Fruit fly (Drosophila melanogaster) whole organism, embryonic: Measurements from ENCODE around the gene CG11771.

Experiments
- Adf1 ChIP-seq: fragments of 200-800 bp; sonication (Bioruptor generic); IDR thresholded peaks from 2 replicates; pipeline ENCODE4 v1.3.6; 2022; ENCODE audit warnings: missing biosample characterization, missing genetic modification characterization
- Asciz ChIP-seq: fragments of 200-800 bp; sonication (Bioruptor generic); optimal IDR thresholded peaks from 2 replicates; lab custom pipeline; 2017; ENCODE audit warnings: missing biosample characterization, mild to moderate bottlenecking, missing genetic modification characterization, missing genetic modification reagents
- Atf-2 ChIP-seq: fragments of 200-800 bp; sonication (Bioruptor generic); optimal IDR thresholded peaks from 2 replicates; lab custom pipeline; 2016; ENCODE audit warnings: missing biosample characterization, missing genetic modification characterization
- Atf6 ChIP-seq: fragments of 200-800 bp; sonication (Bioruptor generic); IDR thresholded peaks from 2 replicates; pipeline ENCODE4 v1.3.6; 2022; ENCODE audit warnings: missing biosample characterization, missing genetic modification characterization
- CG10209 ChIP-seq: fragments of 200-800 bp; sonication (Bioruptor generic); optimal IDR thresholded peaks from 3 replicates; lab custom pipeline; 2017; ENCODE audit warnings: missing biosample characterization, mild to moderate bottlenecking, missing genetic modification characterization, missing genetic modification reagents
- CG10979 ChIP-seq: fragments of 200-800 bp; sonication (Bioruptor generic); optimal IDR thresholded peaks from 2 replicates; lab custom pipeline; 2018; ENCODE audit warnings: missing biosample characterization, mild to moderate bottlenecking, missing genetic modification characterization, moderate library complexity
- CG11093 ChIP-seq: fragments of 200-800 bp; sonication (Bioruptor generic); IDR thresholded peaks from 3 replicates; pipeline ENCODE4 v1.3.6; 2022; ENCODE audit warnings: missing biosample characterization, missing genetic modification characterization
- CG11456 ChIP-seq: fragments of 200-800 bp; sonication (Bioruptor generic); IDR thresholded peaks from 3 replicates; pipeline ENCODE4 v1.3.6; 2022; ENCODE audit warnings: missing biosample characterization, missing genetic modification characterization
- CG11695 ChIP-seq: fragments of 200-800 bp; sonication (Bioruptor generic); IDR thresholded peaks from 3 replicates; pipeline ENCODE4 v1.3.6; 2022; ENCODE audit warnings: missing biosample characterization, missing genetic modification characterization
- CG12391 ChIP-seq: fragments of 200-800 bp; sonication (Bioruptor generic); optimal IDR thresholded peaks from 3 replicates; lab custom pipeline; 2018; ENCODE audit warnings: missing biosample characterization, mild to moderate bottlenecking, missing genetic modification characterization, moderate library complexity
- CG12659 ChIP-seq: fragments of 200-800 bp; sonication (Bioruptor generic); optimal IDR thresholded peaks from 3 replicates; lab custom pipeline; 2017; ENCODE audit warnings: mild to moderate bottlenecking, missing biosample characterization, missing genetic modification reagents, missing genetic modification characterization
- CG13424 ChIP-seq: fragments of 200-800 bp; sonication (Bioruptor generic); optimal IDR thresholded peaks from 2 replicates; lab custom pipeline; 2019; ENCODE audit warnings: missing biosample characterization, mild to moderate bottlenecking, missing genetic modification characterization, moderate library complexity
- CG14050 ChIP-seq: fragments of 200-800 bp; sonication (Bioruptor generic); IDR thresholded peaks from 3 replicates; pipeline ENCODE4 v1.3.6; 2022; ENCODE audit warnings: missing biosample characterization, missing genetic modification characterization
- CG14860 ChIP-seq: fragments of 200-800 bp; sonication (Bioruptor generic); IDR thresholded peaks from 3 replicates; pipeline ENCODE4 v1.3.6; 2022; ENCODE audit warnings: missing biosample characterization, missing genetic modification characterization; ENCODE audit not compliant: partially characterized antibody
- CG18764 ChIP-seq: fragments of 200-800 bp; sonication (Bioruptor generic); optimal IDR thresholded peaks from 3 replicates; lab custom pipeline; 2016; ENCODE audit warnings: missing biosample characterization, missing genetic modification characterization
- CG4854 ChIP-seq: fragments of 200-800 bp; sonication (Bioruptor generic); optimal IDR thresholded peaks from 2 replicates; lab custom pipeline; 2016; ENCODE audit warnings: missing biosample characterization, missing genetic modification characterization, inconsistent platforms
- CG5180 ChIP-seq: fragments of 200-800 bp; sonication (Bioruptor generic); optimal IDR thresholded peaks from 3 replicates; lab custom pipeline; 2017; ENCODE audit warnings: missing biosample characterization, missing genetic modification characterization, mild to moderate bottlenecking, moderate library complexity, missing genetic modification reagents
- CG6683 ChIP-seq: fragments of 200-800 bp; sonication (Bioruptor generic); optimal IDR thresholded peaks from 2 replicates; lab custom pipeline; 2017; ENCODE audit warnings: missing biosample characterization, mild to moderate bottlenecking, missing genetic modification characterization, missing genetic modification reagents
- CG6689 ChIP-seq: fragments of 200-800 bp; sonication (Bioruptor generic); IDR thresholded peaks from 2 replicates; pipeline ENCODE4 v1.3.6; 2022; ENCODE audit warnings: missing biosample characterization, missing genetic modification characterization
- CG7372 ChIP-seq: fragments of 200-800 bp; sonication (Bioruptor generic); IDR thresholded peaks from 2 replicates; pipeline ENCODE4 v1.3.6; 2022; ENCODE audit warnings: missing biosample characterization, missing genetic modification characterization
- CG7556 ChIP-seq: fragments of 200-800 bp; sonication (Bioruptor generic); optimal IDR thresholded peaks from 2 replicates; lab custom pipeline; 2017; ENCODE audit warnings: missing biosample characterization, mild to moderate bottlenecking, missing genetic modification characterization
- CG8359 ChIP-seq: fragments of 200-800 bp; sonication (Bioruptor generic); optimal IDR thresholded peaks from 2 replicates; lab custom pipeline; 2017; ENCODE audit warnings: missing biosample characterization, mild to moderate bottlenecking, missing genetic modification characterization, borderline replicate concordance
- CG8924 ChIP-seq: fragments of 200-800 bp; optimal IDR thresholded peaks from 3 replicates; lab custom pipeline; 2019; ENCODE audit warnings: missing biosample characterization, mild to moderate bottlenecking, missing genetic modification characterization, moderate library complexity
- CG9727 ChIP-seq: fragments of 200-800 bp; sonication (Bioruptor generic); optimal IDR thresholded peaks from 3 replicates; lab custom pipeline; 2017; ENCODE audit warnings: missing biosample characterization, mild to moderate bottlenecking, missing genetic modification characterization
- D19B ChIP-seq: fragments of 200-800 bp; sonication (Bioruptor generic); optimal IDR thresholded peaks from 2 replicates; lab custom pipeline; 2017; ENCODE audit warnings: missing biosample characterization, mild to moderate bottlenecking, missing genetic modification characterization
- Dad ChIP-seq: fragments of 200-800 bp; sonication (Bioruptor generic); optimal IDR thresholded peaks from 3 replicates; lab custom pipeline; 2016; ENCODE audit warnings: missing biosample characterization, missing genetic modification characterization
- Deaf1 ChIP-seq: fragments of 200-800 bp; optimal IDR thresholded peaks from 3 replicates; lab custom pipeline; 2019; ENCODE audit warnings: missing biosample characterization, mild to moderate bottlenecking, missing genetic modification characterization, moderate library complexity
- E2f1 ChIP-seq: fragments of 200-800 bp; sonication (Bioruptor generic); IDR thresholded peaks from 2 replicates; pipeline ENCODE4 v1.3.6; 2022; ENCODE audit warnings: missing biosample characterization, missing genetic modification characterization
- HHEX ChIP-seq: fragments of 200-800 bp; sonication (Bioruptor generic); optimal IDR thresholded peaks from 3 replicates; lab custom pipeline; 2017; ENCODE audit warnings: missing biosample characterization, mild to moderate bottlenecking, missing genetic modification characterization, missing genetic modification reagents
- HLH54F ChIP-seq: fragments of 200-800 bp; sonication (Bioruptor generic); optimal IDR thresholded peaks from 3 replicates; lab custom pipeline; 2016; ENCODE audit warnings: missing biosample characterization, missing genetic modification characterization
- MESR4 ChIP-seq: fragments of 200-800 bp; sonication (Bioruptor generic); optimal IDR thresholded peaks from 2 replicates; lab custom pipeline; 2018; ENCODE audit warnings: missing biosample characterization, mild to moderate bottlenecking, missing genetic modification characterization, moderate library complexity
- NfI ChIP-seq: fragments of 200-800 bp; sonication (Bioruptor generic); optimal IDR thresholded peaks from 3 replicates; lab custom pipeline; 2018; ENCODE audit warnings: missing biosample characterization, mild to moderate bottlenecking, missing genetic modification characterization, moderate library complexity
- Oli ChIP-seq: fragments of 200-800 bp; sonication (Bioruptor generic); optimal IDR thresholded peaks from 2 replicates; lab custom pipeline; 2018; ENCODE audit warnings: missing biosample characterization, mild to moderate bottlenecking, missing genetic modification characterization, moderate library complexity
- Sox100B ChIP-seq: fragments of 200-800 bp; sonication (Bioruptor generic); optimal IDR thresholded peaks from 3 replicates; lab custom pipeline; 2018; ENCODE audit warnings: missing biosample characterization, mild to moderate bottlenecking, missing genetic modification characterization
- Sry-δ ChIP-seq: fragments of 200-800 bp; sonication (Bioruptor generic); optimal IDR thresholded peaks from 2 replicates; lab custom pipeline; 2016; ENCODE audit warnings: missing biosample characterization, missing genetic modification characterization
- abd-A ChIP-seq: fragments of 200-800 bp; sonication (Bioruptor generic); optimal IDR thresholded peaks from 3 replicates; lab custom pipeline; 2019; ENCODE audit warnings: missing biosample characterization, mild to moderate bottlenecking, missing genetic modification characterization, moderate library complexity
- ac ChIP-seq: fragments of 200-800 bp; sonication (Bioruptor generic); optimal IDR thresholded peaks from 3 replicates; lab custom pipeline; 2017; ENCODE audit warnings: missing biosample characterization, mild to moderate bottlenecking, missing genetic modification characterization
- ash1 ChIP-seq: fragments of 200-800 bp; sonication (Bioruptor generic); optimal IDR thresholded peaks from 2 replicates; lab custom pipeline; 2018; ENCODE audit warnings: missing biosample characterization, mild to moderate bottlenecking, missing genetic modification characterization
- cas ChIP-seq: fragments of 200-800 bp; sonication (Bioruptor generic); IDR thresholded peaks from 2 replicates; pipeline ENCODE4 v1.3.6; 2022; ENCODE audit warnings: missing biosample characterization, missing genetic modification characterization
- crol ChIP-seq: fragments of 200-800 bp; sonication (Bioruptor generic); IDR thresholded peaks from 2 replicates; pipeline ENCODE4 v1.3.6; 2022; ENCODE audit warnings: missing biosample characterization, missing genetic modification characterization
- dysf ChIP-seq: fragments of 200-800 bp; sonication (Bioruptor generic); IDR thresholded peaks from 3 replicates; pipeline ENCODE4 v1.3.6; 2022; ENCODE audit warnings: missing biosample characterization, missing genetic modification characterization
- fd3F ChIP-seq: fragments of 200-800 bp; sonication (Bioruptor generic); optimal IDR thresholded peaks from 2 replicates; lab custom pipeline; 2018; ENCODE audit warnings: missing biosample characterization, mild to moderate bottlenecking, missing genetic modification characterization, moderate library complexity
- gce ChIP-seq: fragments of 200-800 bp; sonication (Bioruptor generic); IDR thresholded peaks from 3 replicates; pipeline ENCODE4 v1.3.6; 2022; ENCODE audit warnings: missing biosample characterization, missing genetic modification characterization
- h ChIP-seq: fragments of >200 bp; optimal IDR thresholded peaks from 2 replicates; lab custom pipeline; 2017
- ken ChIP-seq: fragments of 200-800 bp; sonication (Bioruptor generic); IDR thresholded peaks from 3 replicates; pipeline ENCODE4 v1.3.6; 2022; ENCODE audit warnings: missing biosample characterization, missing genetic modification characterization
- lab ChIP-seq: fragments of 200-800 bp; sonication (Bioruptor generic); optimal IDR thresholded peaks from 3 replicates; lab custom pipeline; 2017; ENCODE audit warnings: missing biosample characterization, missing genetic modification characterization, mild to moderate bottlenecking, moderate library complexity, missing genetic modification reagents
- lmd ChIP-seq: fragments of 200-800 bp; sonication (Bioruptor generic); IDR thresholded peaks from 2 replicates; pipeline ENCODE4 v1.3.6; 2022; ENCODE audit warnings: missing biosample characterization, missing genetic modification characterization
- mirr ChIP-seq: fragments of 200-800 bp; sonication (Bioruptor generic); optimal IDR thresholded peaks from 3 replicates; lab custom pipeline; 2018; ENCODE audit warnings: missing biosample characterization, mild to moderate bottlenecking, missing genetic modification characterization
- nmo ChIP-seq: fragments of 200-800 bp; sonication (Bioruptor generic); optimal IDR thresholded peaks from 2 replicates; lab custom pipeline; 2018; ENCODE audit warnings: missing biosample characterization, mild to moderate bottlenecking, missing genetic modification characterization, moderate library complexity
- tap ChIP-seq: fragments of 200-800 bp; optimal IDR thresholded peaks from 3 replicates; lab custom pipeline; 2019; ENCODE audit warnings: missing biosample characterization, mild to moderate bottlenecking, missing genetic modification characterization, moderate library complexity

CG11771 gene

DNA sequence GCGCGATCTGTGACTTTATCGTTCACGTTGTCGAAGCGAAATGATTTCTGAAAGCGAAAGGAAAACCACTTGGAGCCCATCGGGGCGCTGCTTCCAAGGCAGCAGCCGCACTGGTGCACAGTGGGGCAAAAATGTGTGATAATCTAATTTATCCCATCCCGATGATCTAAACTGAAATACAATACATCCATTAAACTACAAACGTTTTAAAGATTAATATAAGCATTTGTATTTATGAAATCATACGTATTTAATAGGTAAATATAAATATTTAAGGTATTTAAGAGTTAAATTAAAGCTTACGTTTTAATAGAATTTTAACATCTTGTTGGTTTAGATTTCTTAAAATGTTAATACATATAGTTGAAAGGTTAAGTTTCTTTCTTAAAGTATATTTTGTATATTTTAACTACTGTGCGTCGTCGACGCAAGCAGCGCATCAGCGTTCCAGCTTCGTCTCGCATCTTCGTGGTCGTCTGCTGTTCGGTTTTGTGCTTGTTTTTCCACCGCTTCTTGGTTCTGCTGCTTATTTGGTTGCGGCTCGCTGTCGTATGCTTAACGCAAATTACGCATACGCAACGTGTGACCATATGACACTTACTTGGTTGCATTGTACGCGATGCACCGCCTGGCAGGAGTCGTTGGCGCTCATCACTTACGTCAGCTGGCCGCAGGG is 25.7 kb upstream of the CG11771 start, which contains the start of gene CG13643 (continued):
- 0 out of 3 replicates have a peak, but pooled peaks have one; percentile 23 for TF ChIP-seq ken (GFP tag; lab: Robert Waterston, UW)
- TF ChIP-seq HLH54F (GFP tag; lab: Kevin White, UChicago): no peak
- peak; percentile 80 for TF ChIP-seq CG7372 (GFP tag; lab: Robert Waterston, UW)
- TF ChIP-seq CG8359: no peak
- TF ChIP-seq Adf1 (GFP tag; lab: Robert Waterston, UW): peak; percentile 34; the same call in 1 of the 2 replicates
- no peak for TF ChIP-seq abd-A (tag; lab: Kevin White, UChicago)
- no peak for TF ChIP-seq Dad (GFP tag; lab: Kevin White, UChicago)
- peak; percentile 11 for TF ChIP-seq fd3F (GFP tag; lab: Kevin White, UChicago)
- TF ChIP-seq nmo (GFP tag; lab: Kevin White, UChicago): peak; percentile 45
- TF ChIP-seq CG11695 (GFP tag; lab: Robert Waterston, UW): peak; percentile 42; the same call in 1 of the 3 replicates
- TF ChIP-seq CG13424 (tag; lab: Kevin White, UChicago): peak; percentile 64
- no peak for TF ChIP-seq tap (tag; lab: Kevin White, UChicago)
- TF ChIP-seq Atf-2 (GFP tag; lab: Kevin White, UChicago): no peak
- TF ChIP-seq NfI: peak; percentile 5
- no peak for TF ChIP-seq CG7556 (GFP tag; lab: Kevin White, UChicago)
- TF ChIP-seq Oli (tag; lab: Kevin White, UChicago): peak; percentile 33
- peak; percentile 24 for TF ChIP-seq CG12659 (GFP tag; lab: Kevin White, UChicago)
- TF ChIP-seq Asciz (GFP tag; lab: Kevin White, UChicago): peak; percentile 11
- no peak for TF ChIP-seq D19B (GFP tag; lab: Kevin White, UChicago)
- no peak for TF ChIP-seq CG18764 (GFP tag; lab: Kevin White, UChicago)
- TF ChIP-seq CG14860 (GFP tag; lab: Robert Waterston, UW): no peak
- no peak for TF ChIP-seq CG11093
- peak; percentile 52 for TF ChIP-seq lab (GFP tag; lab: Kevin White, UChicago)
- no peak for TF ChIP-seq MESR4
- TF ChIP-seq Sry-δ (GFP tag; lab: Kevin White, UChicago): no peak
- no peak for TF ChIP-seq CG11456
- TF ChIP-seq lmd (GFP tag; lab: Robert Waterston, UW): peak; percentile 15; the same call in 1 of the 2 replicates
- TF ChIP-seq CG6689 (GFP tag; lab: Robert Waterston, UW): 0 out of 2 replicates have a peak, but pooled peaks have one; percentile 13
- peak; percentile 13 for TF ChIP-seq CG9727
- TF ChIP-seq crol (GFP tag; lab: Robert Waterston, UW): no peak
- TF ChIP-seq CG8924: peak; percentile 30
- no peak for TF ChIP-seq h
- peak; percentile 76 for TF ChIP-seq Deaf1 (tag; lab: Kevin White, UChicago)
- no peak for TF ChIP-seq HHEX (GFP tag; lab: Kevin White, UChicago)
- TF ChIP-seq CG6683 (GFP tag; lab: Kevin White, UChicago): no peak
- TF ChIP-seq gce (GFP tag; lab: Robert Waterston, UW): no peak
- TF ChIP-seq Atf6 (GFP tag; lab: Robert Waterston, UW): no peak
- peak; percentile 37 for TF ChIP-seq CG12391 (tag; lab: Kevin White, UChicago)
- peak; percentile 60; the same call in 2 of the 3 replicates for TF ChIP-seq dysf
- no peak for TF ChIP-seq CG4854
- no peak for TF ChIP-seq E2f1 (GFP tag; lab: Robert Waterston, UW)
- TF ChIP-seq ash1 (GFP tag; lab: Kevin White, UChicago): no peak
- no peak for TF ChIP-seq CG5180 (GFP tag; lab: Kevin White, UChicago)
- TF ChIP-seq CG10979 (tag; lab: Kevin White, UChicago): peak; percentile 43
- no peak for TF ChIP-seq CG14050 (GFP tag; lab: Robert Waterston, UW)
- TF ChIP-seq CG10209 (GFP tag; lab: Kevin White, UChicago): peak; percentile 34
- no peak for TF ChIP-seq mirr (GFP tag; lab: Kevin White, UChicago)
- TF ChIP-seq Sox100B (GFP tag; lab: Kevin White, UChicago): peak; percentile 68
- TF ChIP-seq cas: no peak
- TF ChIP-seq ac (GFP tag; lab: Kevin White, UChicago): no peak
